Fruit fly (Drosophila melanogaster) whole organism, prepupa: ENCODE measurements around the gene beat-IIb.

ENCODE experiments used
- Blimp-1 ChIP-seq: fragments of 200-800 bp; sonication (Bioruptor generic); optimal IDR thresholded peaks from 3 replicates; lab custom pipeline; 2017; ENCODE audit warnings: missing biosample characterization, missing genetic modification characterization, mild to moderate bottlenecking, moderate library complexity, missing genetic modification reagents
- CG10631 ChIP-seq: fragments of 200-800 bp; sonication (Bioruptor generic); optimal IDR thresholded peaks from 2 replicates; lab custom pipeline; 2016; ENCODE audit warnings: missing biosample characterization, missing genetic modification characterization
- CG10669 ChIP-seq: fragments of 200-800 bp; sonication (Bioruptor generic); optimal IDR thresholded peaks from 3 replicates; lab custom pipeline; 2018; ENCODE audit warnings: missing biosample characterization, mild to moderate bottlenecking, missing genetic modification characterization, moderate library complexity
- CG11294 ChIP-seq: fragments of 200-800 bp; sonication (Bioruptor generic); IDR thresholded peaks from 2 replicates; pipeline ENCODE4 v1.3.6; 2022; ENCODE audit warnings: missing biosample characterization, missing genetic modification characterization
- CG16779 ChIP-seq: fragments of 200-800 bp; sonication (Bioruptor generic); optimal IDR thresholded peaks from 3 replicates; lab custom pipeline; 2017; ENCODE audit warnings: missing biosample characterization, mild to moderate bottlenecking, missing genetic modification characterization
- CG3032 ChIP-seq: fragments of 200-800 bp; optimal IDR thresholded peaks from 2 replicates; lab custom pipeline; 2019; ENCODE audit warnings: missing biosample characterization, mild to moderate bottlenecking, missing genetic modification characterization, moderate library complexity
- CG4318 ChIP-seq: fragments of 200-800 bp; sonication (Bioruptor generic); optimal IDR thresholded peaks from 3 replicates; lab custom pipeline; 2017; ENCODE audit warnings: missing biosample characterization, mild to moderate bottlenecking, missing genetic modification characterization
- CG6163 ChIP-seq: fragments of 200-800 bp; sonication (Bioruptor generic); IDR thresholded peaks from 3 replicates; pipeline ENCODE4 v1.3.6; 2022; ENCODE audit warnings: missing biosample characterization, missing genetic modification characterization
- CG6276 ChIP-seq: fragments of 200-800 bp; sonication (Bioruptor generic); optimal IDR thresholded peaks from 2 replicates; lab custom pipeline; 2017; ENCODE audit warnings: missing biosample characterization, mild to moderate bottlenecking, missing genetic modification characterization
- CG6808 ChIP-seq: fragments of 200-800 bp; sonication (Bioruptor generic); optimal IDR thresholded peaks from 3 replicates; lab custom pipeline; 2017; ENCODE audit warnings: missing biosample characterization, missing genetic modification characterization, mild to moderate bottlenecking, moderate library complexity, missing genetic modification reagents
- CG7368 ChIP-seq: fragments of 200-800 bp; sonication (Bioruptor generic); optimal IDR thresholded peaks from 3 replicates; lab custom pipeline; 2016; ENCODE audit warnings: missing biosample characterization, missing genetic modification characterization
- CG8119 ChIP-seq: fragments of 200-800 bp; sonication (Bioruptor generic); IDR thresholded peaks from 3 replicates; pipeline ENCODE4 v1.3.6; 2022; ENCODE audit warnings: missing biosample characterization, missing genetic modification characterization
- CG8319 ChIP-seq: fragments of 200-800 bp; sonication (Bioruptor generic); optimal IDR thresholded peaks from 3 replicates; lab custom pipeline; 2016; ENCODE audit warnings: missing biosample characterization, missing genetic modification characterization
- CG8632 ChIP-seq: fragments of 200-800 bp; sonication (Bioruptor generic); optimal IDR thresholded peaks from 3 replicates; lab custom pipeline; 2016; ENCODE audit warnings: missing biosample characterization, missing genetic modification characterization
- CG9139 ChIP-seq: fragments of 200-800 bp; sonication (Bioruptor generic); optimal IDR thresholded peaks from 3 replicates; lab custom pipeline; 2017; ENCODE audit warnings: missing biosample characterization, mild to moderate bottlenecking, missing genetic modification characterization
- Eip75B ChIP-seq: fragments of 200-800 bp; sonication (Bioruptor generic); optimal IDR thresholded peaks from 3 replicates; lab custom pipeline; 2016; ENCODE audit warnings: missing biosample characterization, missing genetic modification characterization
- Eip78C ChIP-seq: fragments of 200-800 bp; sonication (Bioruptor generic); peaks from one replicate; lab custom pipeline; 2016; ENCODE audit warnings: missing biosample characterization, missing genetic modification characterization
- Eip93F ChIP-seq: fragments of 200-800 bp; sonication (Bioruptor generic); optimal IDR thresholded peaks from 2 replicates; lab custom pipeline; 2016; ENCODE audit warnings: missing biosample characterization, mild to moderate bottlenecking, missing genetic modification characterization
- Ets21C ChIP-seq: fragments of 200-800 bp; sonication (Bioruptor generic); optimal IDR thresholded peaks from 3 replicates; lab custom pipeline; 2016; ENCODE audit warnings: missing biosample characterization, missing genetic modification characterization
- Ets96B ChIP-seq: fragments of 200-800 bp; optimal IDR thresholded peaks from 2 replicates; lab custom pipeline; 2019; ENCODE audit warnings: missing biosample characterization, mild to moderate bottlenecking, missing genetic modification characterization, moderate library complexity
- Hr38 ChIP-seq: sonication (Bioruptor generic); optimal IDR thresholded peaks from 2 replicates; lab custom pipeline; 2016; ENCODE audit warnings: missing biosample characterization, missing genetic modification characterization
- Hr39 ChIP-seq: fragments of 200-800 bp; sonication (Bioruptor generic); optimal IDR thresholded peaks from 2 replicates; lab custom pipeline; 2016; ENCODE audit warnings: missing biosample characterization, missing genetic modification characterization
- Hr4 ChIP-seq: fragments of 200-800 bp; sonication (Bioruptor generic); optimal IDR thresholded peaks from 3 replicates; lab custom pipeline; 2016; ENCODE audit warnings: missing biosample characterization, missing genetic modification characterization
- Met ChIP-seq: fragments of 200-800 bp; sonication (Bioruptor generic); optimal IDR thresholded peaks from 3 replicates; lab custom pipeline; 2016; ENCODE audit warnings: missing biosample characterization, missing genetic modification characterization
- OdsH ChIP-seq: fragments of 200-800 bp; sonication (Bioruptor generic); optimal IDR thresholded peaks from 3 replicates; lab custom pipeline; 2016; ENCODE audit warnings: missing biosample characterization, missing genetic modification characterization
- Smox ChIP-seq: fragments of 200-800 bp; sonication (Bioruptor generic); optimal IDR thresholded peaks from 3 replicates; lab custom pipeline; 2016; ENCODE audit warnings: missing biosample characterization, missing genetic modification characterization
- Sox102F ChIP-seq: fragments of 200-800 bp; sonication (Bioruptor generic); optimal IDR thresholded peaks from 2 replicates; lab custom pipeline; 2016; ENCODE audit warnings: missing biosample characterization, mild to moderate bottlenecking, missing genetic modification characterization
- Sox14 ChIP-seq: fragments of 200-800 bp; sonication (Bioruptor generic); optimal IDR thresholded peaks from 3 replicates; lab custom pipeline; 2016; ENCODE audit warnings: missing biosample characterization, missing genetic modification characterization
- Sox15 ChIP-seq: fragments of 200-800 bp; sonication (Bioruptor generic); optimal IDR thresholded peaks from 3 replicates; lab custom pipeline; 2016; ENCODE audit warnings: missing biosample characterization, missing genetic modification characterization
- achi ChIP-seq: fragments of 200-800 bp; sonication (Bioruptor generic); optimal IDR thresholded peaks from 3 replicates; lab custom pipeline; 2016; ENCODE audit warnings: missing biosample characterization, missing genetic modification characterization
- acj6 ChIP-seq: fragments of 200-800 bp; sonication (Bioruptor generic); optimal IDR thresholded peaks from 3 replicates; lab custom pipeline; 2016; ENCODE audit warnings: missing biosample characterization, missing genetic modification characterization
- cyc ChIP-seq: fragments of 200-800 bp; sonication (Bioruptor generic); optimal IDR thresholded peaks from 3 replicates; lab custom pipeline; 2016; ENCODE audit warnings: missing biosample characterization, missing genetic modification characterization
- dac ChIP-seq: fragments of 200-800 bp; sonication (Bioruptor generic); optimal IDR thresholded peaks from 2 replicates; lab custom pipeline; 2017; ENCODE audit warnings: missing biosample characterization, mild to moderate bottlenecking, missing genetic modification characterization
- esn ChIP-seq: fragments of 200-800 bp; sonication (Bioruptor generic); optimal IDR thresholded peaks from 2 replicates; lab custom pipeline; 2016; ENCODE audit warnings: missing biosample characterization, mild to moderate bottlenecking, missing genetic modification characterization, moderate library complexity
- fd59A ChIP-seq: fragments of 200-800 bp; sonication (Bioruptor generic); optimal IDR thresholded peaks from 2 replicates; lab custom pipeline; 2017; ENCODE audit warnings: missing biosample characterization, mild to moderate bottlenecking, missing genetic modification characterization, missing genetic modification reagents
- fd85E ChIP-seq: fragments of 200-800 bp; sonication (Bioruptor generic); optimal IDR thresholded peaks from 3 replicates; lab custom pipeline; 2016; ENCODE audit warnings: missing biosample characterization, missing genetic modification characterization
- net ChIP-seq: fragments of 200-800 bp; sonication (Bioruptor generic); optimal IDR thresholded peaks from 3 replicates; lab custom pipeline; 2016; ENCODE audit warnings: missing biosample characterization, missing genetic modification characterization
- salr ChIP-seq, 2 experiments: fragments of 200-800 bp; sonication (Bioruptor generic); optimal IDR thresholded peaks; 3 replicates each; lab custom pipeline; 2016 to 2018; ENCODE audit warnings: missing biosample characterization in 2 of 2, missing genetic modification characterization in 2 of 2, mild to moderate bottlenecking in 1 of 2
- spab ChIP-seq: fragments of 200-800 bp; sonication (Bioruptor generic); optimal IDR thresholded peaks from 2 replicates; lab custom pipeline; 2017; ENCODE audit warnings: missing biosample characterization, mild to moderate bottlenecking, missing genetic modification characterization, missing genetic modification reagents
- ss ChIP-seq, 2 experiments: fragments of 200-800 bp; sonication (Bioruptor generic); optimal IDR thresholded peaks; 2 replicates in 1 of 2; 3 replicates in 1 of 2; lab custom pipeline; 2017 to 2018; ENCODE audit warnings: mild to moderate bottlenecking in 2 of 2, missing biosample characterization in 2 of 2, missing genetic modification characterization in 2 of 2, moderate library complexity in 1 of 2
- svp ChIP-seq: fragments of 200-800 bp; sonication (Bioruptor generic); peaks from one replicate; lab custom pipeline; 2016; ENCODE audit warnings: missing biosample characterization, missing genetic modification characterization
- topi ChIP-seq: fragments of 200-800 bp; sonication (Bioruptor generic); optimal IDR thresholded peaks from 3 replicates; lab custom pipeline; 2016; ENCODE audit warnings: missing biosample characterization, missing genetic modification characterization

The beat-IIb gene

dm6 chr3R:17219927-17220326 lies 44.9 kb downstream of the beat-IIb start (continued):
- peak; percentile 33 for TF ChIP-seq Hr39
- TF ChIP-seq Hr38 (GFP tag; lab: Kevin White, UChicago) = no peak
- peak; percentile 15 for TF ChIP-seq Ets21C (GFP tag; lab: Kevin White, UChicago)
- no peak for TF ChIP-seq Blimp-1
- TF ChIP-seq cyc = peak; percentile 56
- TF ChIP-seq Sox14 (GFP tag; lab: Kevin White, UChicago) = peak; percentile 40
- no peak for TF ChIP-seq CG16779 (tag; lab: Kevin White, UChicago)
- peak; percentile 89 for TF ChIP-seq Eip78C (GFP tag; lab: Kevin White, UChicago)
- peak; percentile 52 for TF ChIP-seq OdsH (GFP tag; lab: Kevin White, UChicago)
- 0 out of 3 replicates have a peak, but pooled peaks have one; percentile 22 for TF ChIP-seq CG8119 (GFP tag; lab: Robert Waterston, UW)
- TF ChIP-seq CG8632 = peak; percentile 38
- TF ChIP-seq svp = peak; percentile 71
- no peak for TF ChIP-seq spab (GFP tag; lab: Kevin White, UChicago)
- TF ChIP-seq esn (GFP tag; lab: Kevin White, UChicago) = peak; percentile 57
- TF ChIP-seq CG6276 (GFP tag; lab: Kevin White, UChicago) = no peak
- peak in 1 of 2 experiments; percentile 2 for TF ChIP-seq ss (GFP tag; optimal IDR thresholded peaks at IDR 0.05; lab: Kevin White, UChicago)
- TF ChIP-seq Eip75B (GFP tag; lab: Kevin White, UChicago) = peak; percentile 6
- peak; percentile 38 for TF ChIP-seq Hr4 (GFP tag; lab: Kevin White, UChicago)

dm6 chr3R:17209990-17210389 lies 54.9 kb downstream of the beat-IIb start:
- TF ChIP-seq Sox14 (GFP tag; lab: Kevin White, UChicago) (peak; percentile 55), CG6163 (no peak), svp (peak; percentile 11)

dm6 chr3R:17206782-17207181 lies 58.1 kb downstream of the beat-IIb start:
- TF ChIP-seq net (GFP tag; lab: Kevin White, UChicago) (no peak), CG3032 (tag; lab: Kevin White, UChicago) (peak; percentile 43), Ets96B (tag; lab: Kevin White, UChicago) (peak; percentile 32), ss (GFP tag; optimal IDR thresholded peaks at IDR 0.05; lab: Kevin White, UChicago) (peak in 1 of 2 experiments; percentile 10), fd59A (peak; percentile 16), OdsH (GFP tag; lab: Kevin White, UChicago) (no peak), CG10631 (peak; percentile 20), Eip78C (GFP tag; lab: Kevin White, UChicago) (peak; percentile 51), CG6808 (GFP tag; lab: Kevin White, UChicago) (peak; percentile 50), Sox102F (GFP tag; lab: Kevin White, UChicago) (no peak)
- TF ChIP-seq, all 60 proteins: peak for 7

- TF ChIP-seq fd85E (no peak), Ets21C (GFP tag; lab: Kevin White, UChicago) (peak; percentile 23), CG7368 (GFP tag; lab: Kevin White, UChicago) (peak; percentile 0), achi (GFP tag; lab: Kevin White, UChicago) (peak; percentile 54), Eip78C (GFP tag; lab: Kevin White, UChicago) (peak; percentile 89), ss (GFP tag; optimal IDR thresholded peaks at IDR 0.05; lab: Kevin White, UChicago) (peak; percentile 51 to 63), CG11294 (GFP tag; lab: Robert Waterston, UW) (no peak), CG10631 (peak; percentile 65), net (GFP tag; lab: Kevin White, UChicago) (peak; percentile 36), Ets96B (tag; lab: Kevin White, UChicago) (peak; percentile 55), Sox15 (GFP tag; lab: Kevin White, UChicago) (peak; percentile 48), acj6 (GFP tag; lab: Kevin White, UChicago) (peak; percentile 69), fd59A (peak; percentile 17), salr (GFP tag; optimal IDR thresholded peaks at IDR 0.05; lab: Kevin White, UChicago) (peak in 1 of 2 experiments; percentile 51), CG9139 (no peak), Blimp-1 (peak; percentile 60), Sox14 (GFP tag; lab: Kevin White, UChicago) (peak; percentile 55), Hr38 (GFP tag; lab: Kevin White, UChicago) (no peak), Eip93F (GFP tag; lab: Kevin White, UChicago) (no peak), CG8319 (GFP tag; lab: Kevin White, UChicago) (no peak), Hr39 (peak; percentile 32), Met (GFP tag; lab: Kevin White, UChicago) (peak; percentile 74), CG8119 (GFP tag; lab: Robert Waterston, UW) (peak; percentile 27; the same call in 1 of the 3 replicates), CG10669 (GFP tag; lab: Kevin White, UChicago) (peak; percentile 50), CG4318 (GFP tag; lab: Kevin White, UChicago) (no peak), Sox102F (GFP tag; lab: Kevin White, UChicago) (peak; percentile 34), Smox (GFP tag; lab: Kevin White, UChicago) (peak; percentile 73), topi (GFP tag; lab: Kevin White, UChicago) (peak; percentile 77), dac (GFP tag; lab: Kevin White, UChicago) (no peak), Hr4 (GFP tag; lab: Kevin White, UChicago) (no peak)
Measured at dm6 chr3R:17202080-17202785, 62.6 kb downstream of the beat-IIb start, which contains the start of gene Mur89F. Gene Mur89F (minus strand): TSS chr3R:17202130.
